Worm (Caenorhabditis elegans) whole organism, L4 larva: Measurements from ENCODE around the gene nhr-101.

Source experiments
- F37D6.2 ChIP-seq: sonication (generic microtip); optimal IDR thresholded peaks from 2 replicates; lab custom pipeline; 2016; ENCODE audit warnings: mild to moderate bottlenecking, missing genetic modification characterization, missing compliant biosample characterization
- Y48G9A.11 ChIP-seq: fragments of 200-800 bp; sonication (Bioruptor generic); IDR thresholded peaks from 2 replicates; pipeline ENCODE4 v1.3.6; 2022; ENCODE audit warnings: missing genetic modification reagents, missing genetic modification characterization, missing compliant biosample characterization
- ZK546.5 ChIP-seq, 2 experiments: sonication (generic microtip); optimal IDR thresholded peaks; 2 replicates each; lab custom pipeline; 2017; ENCODE audit warnings: missing biosample characterization in 2 of 2, missing genetic modification characterization in 2 of 2
- aha-1 ChIP-seq: fragments of 150-350 bp; peaks from one replicate; lab custom pipeline; 2014; ENCODE audit warnings: missing biosample characterization, missing genetic modification characterization
- ama-1 ChIP-seq: fragments of 150-350 bp; optimal IDR thresholded peaks from 2 replicates; lab custom pipeline; 2014; ENCODE audit warnings: inconsistent platforms, mixed read lengths
- attf-4 ChIP-seq: sonication (generic microtip); optimal IDR thresholded peaks from 3 replicates; lab custom pipeline; 2017; ENCODE audit warnings: missing biosample characterization, missing genetic modification characterization
- ceh-20 ChIP-seq: fragments of 200-800 bp; sonication (Bioruptor generic); IDR thresholded peaks from 2 replicates; pipeline ENCODE4 v1.3.6; 2022; ENCODE audit warnings: missing genetic modification reagents, missing genetic modification characterization, missing compliant biosample characterization
- ceh-44 ChIP-seq: fragments of 200-800 bp; sonication (Bioruptor generic); IDR thresholded peaks from 2 replicates; pipeline ENCODE4 v1.3.6; 2022; ENCODE audit warnings: missing genetic modification reagents, missing genetic modification characterization, missing compliant biosample characterization
- dmd-6 ChIP-seq: fragments of 200-800 bp; sonication (Bioruptor generic); IDR thresholded peaks from 2 replicates; pipeline ENCODE4 v1.3.6; 2022; ENCODE audit warnings: missing genetic modification reagents, missing genetic modification characterization, missing compliant biosample characterization
- dmd-8 ChIP-seq: fragments of 200-800 bp; sonication (Bioruptor generic); IDR thresholded peaks from 2 replicates; pipeline ENCODE4 v1.3.6; 2022; ENCODE audit warnings: missing genetic modification characterization, missing compliant biosample characterization
- dve-1 ChIP-seq: sonication (generic microtip); optimal IDR thresholded peaks from 2 replicates; lab custom pipeline; 2017; ENCODE audit warnings: antibody characterized with exemption, mild to moderate bottlenecking, missing genetic modification characterization, missing compliant biosample characterization; ENCODE audit not compliant: insufficient read depth
- hlh-11 ChIP-seq: fragments of 200-800 bp; sonication (Bioruptor generic); optimal IDR thresholded peaks from 2 replicates; lab custom pipeline; 2018; ENCODE audit warnings: mild to moderate bottlenecking, missing genetic modification characterization, missing compliant biosample characterization
- hlh-30 ChIP-seq: sonication (generic microtip); optimal IDR thresholded peaks from 2 replicates; lab custom pipeline; 2017; ENCODE audit warnings: antibody characterized with exemption, mild to moderate bottlenecking, missing genetic modification characterization, missing compliant biosample characterization; ENCODE audit not compliant: insufficient read depth
- jun-1 ChIP-seq: fragments of 150-350 bp; optimal IDR thresholded peaks from 2 replicates; lab custom pipeline; 2014; ENCODE audit warnings: missing biosample characterization, missing genetic modification reagents, missing genetic modification characterization
- lsy-2 ChIP-seq, 2 experiments: fragments of 150-350 bp in 1 of 2; sonication (generic microtip) in 1 of 2; optimal IDR thresholded peaks; 2 replicates each; lab custom pipeline; 2014 to 2017; ENCODE audit warnings: missing biosample characterization in 2 of 2, missing genetic modification characterization in 2 of 2
- madf-5 ChIP-seq, 2 experiments: fragments of 200-800 bp; sonication (Bioruptor generic); IDR thresholded peaks; 2 replicates each; pipeline ENCODE4 v1.3.6; 2022; ENCODE audit warnings: missing compliant biosample characterization in 2 of 2, missing genetic modification characterization in 2 of 2
- mep-1 ChIP-seq: fragments of 150-350 bp; sonication (generic microtip); optimal IDR thresholded peaks from 3 replicates; lab custom pipeline; 2014; ENCODE audit warnings: missing biosample characterization, missing genetic modification characterization
- mes-2 ChIP-seq: sonication (generic microtip); optimal IDR thresholded peaks from 2 replicates; lab custom pipeline; 2016; ENCODE audit warnings: missing genotype, mild to moderate bottlenecking, missing genetic modification characterization, missing compliant biosample characterization; ENCODE audit not compliant: poor library complexity, severe bottlenecking
- nhr-10 ChIP-seq: fragments of 150-350 bp; optimal IDR thresholded peaks from 2 replicates; lab custom pipeline; 2014; ENCODE audit warnings: missing biosample characterization, missing genetic modification characterization
- nhr-102 ChIP-seq: sonication (generic microtip); optimal IDR thresholded peaks from 2 replicates; lab custom pipeline; 2016; ENCODE audit warnings: mild to moderate bottlenecking, missing genetic modification characterization, moderate library complexity, missing compliant biosample characterization
- nhr-111 ChIP-seq: fragments of 200-800 bp; sonication (Bioruptor generic); optimal IDR thresholded peaks from 2 replicates; lab custom pipeline; 2018; ENCODE audit warnings: mild to moderate bottlenecking, missing genetic modification characterization, missing compliant biosample characterization
- nhr-25 ChIP-seq: sonication (generic microtip); optimal IDR thresholded peaks from 2 replicates; lab custom pipeline; 2017; ENCODE audit warnings: missing genetic modification characterization, mild to moderate bottlenecking, missing compliant biosample characterization, antibody characterized with exemption, moderate library complexity, borderline replicate concordance; ENCODE audit not compliant: insufficient read depth
- nhr-28 ChIP-seq: fragments of 150-350 bp; optimal IDR thresholded peaks from 2 replicates; lab custom pipeline; 2014; ENCODE audit warnings: missing biosample characterization, missing genetic modification characterization
- nhr-41 ChIP-seq: fragments of 200-800 bp; sonication (Bioruptor generic); IDR thresholded peaks from 2 replicates; pipeline ENCODE4 v1.3.6; 2022; ENCODE audit warnings: missing genetic modification reagents, missing genetic modification characterization, missing compliant biosample characterization
- nhr-42 ChIP-seq: fragments of 200-800 bp; sonication (Bioruptor generic); IDR thresholded peaks from 2 replicates; pipeline ENCODE4 v1.3.6; 2022; ENCODE audit warnings: missing genetic modification characterization, missing compliant biosample characterization
- nhr-76 ChIP-seq: fragments of 150-350 bp; optimal IDR thresholded peaks from 2 replicates; lab custom pipeline; 2014; ENCODE audit warnings: missing biosample characterization, missing genetic modification characterization
- nhr-77 ChIP-seq: fragments of 150-350 bp; optimal IDR thresholded peaks from 2 replicates; lab custom pipeline; 2014; ENCODE audit warnings: missing biosample characterization, missing genetic modification characterization
- php-3 ChIP-seq: fragments of 200-800 bp; sonication (Bioruptor generic); IDR thresholded peaks from 2 replicates; pipeline ENCODE4 v1.3.6; 2022; ENCODE audit warnings: missing genetic modification reagents, missing genetic modification characterization, missing compliant biosample characterization
- rbr-2 ChIP-seq: sonication (generic microtip); optimal IDR thresholded peaks from 2 replicates; lab custom pipeline; 2016; ENCODE audit warnings: missing genotype, missing genetic modification characterization, missing compliant biosample characterization
- snpc-1.2 ChIP-seq: fragments of 200-800 bp; sonication (Bioruptor generic); IDR thresholded peaks from 2 replicates; pipeline ENCODE4 v1.3.6; 2022; ENCODE audit warnings: missing genetic modification reagents, missing genetic modification characterization, missing compliant biosample characterization
- snpc-4 ChIP-seq: fragments of 150-350 bp; optimal IDR thresholded peaks from 2 replicates; lab custom pipeline; 2014; ENCODE audit warnings: missing biosample characterization, missing genetic modification characterization
- spr-1 ChIP-seq: sonication (generic microtip); optimal IDR thresholded peaks from 2 replicates; lab custom pipeline; 2016; ENCODE audit warnings: mild to moderate bottlenecking, missing genetic modification characterization, missing compliant biosample characterization
- tra-1 ChIP-seq: fragments of 200-800 bp; sonication (Bioruptor generic); IDR thresholded peaks from 2 replicates; pipeline ENCODE4 v1.3.6; 2022; ENCODE audit warnings: missing genetic modification reagents, missing genetic modification characterization, missing compliant biosample characterization
- unc-62 ChIP-seq, 3 experiments: fragments of 150-350 bp in 1 of 3; sonication (generic microtip); optimal IDR thresholded peaks in 2 of 3; peaks in 1 of 3; 1 replicate in 1 of 3; 2 replicates in 2 of 3; lab custom pipeline; 2014 to 2017; ENCODE audit warnings: missing biosample characterization in 3 of 3, missing genetic modification characterization in 3 of 3, missing genetic modification reagents in 3 of 3, missing genotype in 1 of 3
- zfp-2 ChIP-seq: sonication (generic microtip); optimal IDR thresholded peaks from 2 replicates; lab custom pipeline; 2016; ENCODE audit warnings: mild to moderate bottlenecking, missing genetic modification characterization, missing compliant biosample characterization
- zfp-3 ChIP-seq: fragments of 200-800 bp; sonication (Bioruptor generic); conservative IDR thresholded peaks from 2 replicates; pipeline ENCODE4 v1.3.6; 2022; ENCODE audit warnings: missing genetic modification reagents, missing genetic modification characterization, missing compliant biosample characterization

nhr-101 gene

DNA sequence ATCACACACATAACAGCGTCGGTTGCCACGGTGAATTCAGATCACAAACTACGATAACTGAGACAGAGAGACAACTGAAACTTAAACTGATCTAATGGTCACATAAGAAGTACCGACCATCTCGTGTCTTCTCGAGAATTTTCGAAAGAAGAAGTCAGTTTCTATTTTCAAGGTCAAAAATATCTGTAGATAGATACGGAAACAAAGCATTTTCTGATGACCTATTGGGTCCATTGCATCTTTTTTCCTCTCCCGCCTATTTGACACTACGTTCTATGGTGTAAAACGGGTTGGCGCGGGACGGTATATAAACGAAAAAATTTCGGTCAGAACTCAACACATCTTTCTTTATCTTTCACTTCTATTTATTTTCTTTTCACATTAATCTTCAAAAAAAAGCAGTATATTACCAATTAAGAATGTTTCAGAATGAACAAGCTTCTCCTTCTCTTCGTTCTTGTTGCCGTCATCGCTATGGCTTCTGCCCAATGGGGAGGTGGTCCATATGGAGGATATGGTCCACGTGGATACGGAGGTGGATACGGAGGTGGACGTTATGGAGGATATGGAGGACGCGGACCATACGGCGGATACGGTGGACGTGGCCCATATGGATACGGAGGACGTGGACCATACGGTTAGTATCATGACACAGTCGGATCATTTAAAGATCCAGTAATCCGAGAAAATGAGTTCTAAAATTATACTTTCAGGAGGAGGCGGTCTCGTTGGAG, 45.8 kb downstream of the nhr-101 start, which contains the start of gene nlp-24:
Gene nlp-24 (plus strand): TSS at position 429 of the 734 bp plus-strand sequence.
- TF ChIP-seq nhr-25 (tag; lab: Kevin White, UChicago): peak; percentile 79
- no peak for TF ChIP-seq tra-1 (GFP tag; lab: Robert Waterston, UW)
- no peak for TF ChIP-seq jun-1 (tag; lab: Kevin White, UChicago)
- TF ChIP-seq F37D6.2 (tag; lab: Kevin White, UChicago): no peak
- TF ChIP-seq lsy-2 (tag; optimal IDR thresholded peaks at IDR 0.05; lab: Kevin White, UChicago): peak in 1 of 2 experiments; percentile 4
- TF ChIP-seq ceh-20 (GFP tag; lab: Robert Waterston, UW): no peak
- TF ChIP-seq dmd-6: peak; percentile 45
- peak; percentile 37; the same call in 1 of the 2 replicates for TF ChIP-seq nhr-42
- TF ChIP-seq nhr-41 (GFP tag; lab: Robert Waterston, UW): no peak
- peak; percentile 14 for TF ChIP-seq mes-2 (tag; lab: Kevin White, UChicago)
- TF ChIP-seq spr-1 (tag; lab: Kevin White, UChicago): no peak
- TF ChIP-seq nhr-76: peak; percentile 16
- TF ChIP-seq attf-4 (tag; lab: Kevin White, UChicago): no peak
- peak; percentile 22 for TF ChIP-seq hlh-11 (tag; lab: Kevin White, UChicago)
- TF ChIP-seq unc-62 (GFP tag; optimal IDR thresholded peaks at IDR 0.05 in 1 of 2; lab: Kevin White, UChicago): no peak
- peak; percentile 7 for TF ChIP-seq unc-62 (tag; optimal IDR thresholded peaks at IDR 0.05; lab: Kevin White, UChicago)
- TF ChIP-seq dve-1 (tag; lab: Kevin White, UChicago): peak; percentile 36
- TF ChIP-seq nhr-28 (tag; lab: Kevin White, UChicago): peak; percentile 40
- peak; percentile 5 for TF ChIP-seq rbr-2 (tag; lab: Kevin White, UChicago)
- no peak for TF ChIP-seq snpc-4 (tag; lab: Kevin White, UChicago)
- TF ChIP-seq hlh-30 (tag; lab: Kevin White, UChicago): peak; percentile 30
- TF ChIP-seq, all 104 proteins: peak for 12

- TF ChIP-seq php-3 (GFP tag; lab: Robert Waterston, UW) (no peak), zfp-3 (GFP tag; lab: Robert Waterston, UW) (0 out of 2 replicates have a peak, but pooled peaks have one; percentile 71), rbr-2 (tag; lab: Kevin White, UChicago) (no peak), ama-1 (lab: Kevin White, UChicago) (peak; percentile 67), nhr-10 (tag; lab: Kevin White, UChicago) (peak; percentile 24), madf-5 (GFP tag; IDR thresholded peaks at IDR 0.05; lab: Robert Waterston, UW) (0 out of 4 replicates have a peak, but pooled peaks of 1 of the 2 experiments have one; percentile 11), aha-1 (peak; percentile 84), unc-62 (GFP tag; optimal IDR thresholded peaks at IDR 0.05 in 1 of 2; lab: Kevin White, UChicago) (peak in 1 of 2 experiments; percentile 45), unc-62 (tag; optimal IDR thresholded peaks at IDR 0.05; lab: Kevin White, UChicago) (no peak), nhr-77 (tag; lab: Kevin White, UChicago) (no peak)
Measured at ce11 chrV:11616813-11617212, 46.5 kb downstream of the nhr-101 start.

DNA sequence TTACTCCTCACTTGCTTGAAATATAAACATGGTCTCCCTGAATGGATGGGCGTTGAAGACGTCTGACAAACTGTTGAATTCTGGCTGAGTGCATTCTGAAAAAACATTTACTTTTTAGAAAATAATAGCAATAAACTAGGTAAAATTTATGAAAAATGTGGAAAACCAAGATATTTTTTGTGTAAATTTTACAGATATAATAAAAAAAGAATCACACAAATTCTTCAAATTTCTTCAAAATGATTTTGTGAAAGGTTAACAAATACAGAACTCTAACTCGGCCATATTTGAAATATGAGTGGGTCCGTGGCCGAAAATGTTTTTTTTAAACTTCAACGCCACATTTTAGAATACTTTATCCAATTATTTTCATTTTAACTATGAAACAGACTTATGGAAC, 47.9 kb downstream of the nhr-101 start, which contains the start of gene glb-15:
Gene glb-15 (minus strand): TSS at position 101 of the 400 bp plus-strand sequence.
- TF ChIP-seq nhr-111 (GFP tag; lab: Kevin White, UChicago) (no peak), zfp-2 (tag; lab: Kevin White, UChicago) (no peak), mep-1 (tag; lab: Kevin White, UChicago) (no peak), snpc-1.2 (no peak), Y48G9A.11 (GFP tag; lab: Robert Waterston, UW) (no peak), unc-62 (GFP tag; optimal IDR thresholded peaks at IDR 0.05 in 1 of 2; lab: Kevin White, UChicago) (no peak), unc-62 (tag; optimal IDR thresholded peaks at IDR 0.05; lab: Kevin White, UChicago) (no peak), ceh-44 (GFP tag; lab: Robert Waterston, UW) (no peak), nhr-102 (tag; lab: Kevin White, UChicago) (no peak), ZK546.5 (tag; optimal IDR thresholded peaks at IDR 0.05; lab: Kevin White, UChicago) (no peak), dmd-8 (GFP tag; lab: Robert Waterston, UW) (no peak)
